Worm (Caenorhabditis elegans) whole organism, late embryonic: Measurements from ENCODE around the gene W10C6.2.

Experiments used
- nfya-1 ChIP-seq: sonication (generic microtip); optimal IDR thresholded peaks from 2 replicates; lab custom pipeline; 2017; ENCODE audit warnings: missing genetic modification characterization, mild to moderate bottlenecking, missing compliant biosample characterization, antibody characterized with exemption, moderate library complexity
- pha-4 ChIP-seq: fragments of 150-350 bp; optimal IDR thresholded peaks from 2 replicates; lab custom pipeline; 2018; ENCODE audit warnings: missing biosample characterization, missing genetic modification reagents, missing genetic modification characterization

- TF ChIP-seq nfya-1 (tag; lab: Kevin White, UChicago) = no peak
- TF ChIP-seq pha-4 (tag; lab: Kevin White, UChicago) = no peak
These were observed 34.5 kb upstream of the W10C6.2 start for ce11 chrII:11156160-11156559.
